Worm (Caenorhabditis elegans): ENCODE results near the gene T02H6.1.

ce11 chrII:732393-732792 lies 23.2 kb downstream of the T02H6.1 start:
- no peak for TF ChIP-seq him-1 (tag; optimal IDR thresholded peaks at IDR 0.05)
- TF ChIP-seq W03F9.2 (tag; optimal IDR thresholded peaks at IDR 0.05) = no peak
- TF ChIP-seq dao-5 (tag; optimal IDR thresholded peaks at IDR 0.05) = no peak
